Fruit fly (Drosophila melanogaster) whole organism, embryonic: ENCODE data around the gene fusl.

ENCODE experiments used
- ATbp ChIP-seq: fragments of 200-800 bp; sonication (Bioruptor generic); optimal IDR thresholded peaks from 2 replicates; lab custom pipeline; 2017; ENCODE audit warnings: missing biosample characterization, mild to moderate bottlenecking, missing genetic modification characterization, missing genetic modification reagents
- Asciz ChIP-seq: fragments of 200-800 bp; sonication (Bioruptor generic); optimal IDR thresholded peaks from 2 replicates; lab custom pipeline; 2017; ENCODE audit warnings: missing biosample characterization, mild to moderate bottlenecking, missing genetic modification characterization, missing genetic modification reagents
- Atf3 ChIP-seq: fragments of 200-800 bp; sonication (Bioruptor generic); optimal IDR thresholded peaks from 3 replicates; lab custom pipeline; 2016; ENCODE audit warnings: missing biosample characterization, missing genetic modification characterization
- CG10147 ChIP-seq: fragments of 200-800 bp; sonication (Bioruptor generic); optimal IDR thresholded peaks from 2 replicates; lab custom pipeline; 2019; ENCODE audit warnings: missing biosample characterization, mild to moderate bottlenecking, missing genetic modification characterization, moderate library complexity
- CG1024 ChIP-seq: fragments of 200-800 bp; sonication (Bioruptor generic); IDR thresholded peaks from 2 replicates; pipeline ENCODE4 v1.3.6; 2022; ENCODE audit warnings: missing biosample characterization, missing genetic modification characterization
- CG10366 ChIP-seq: fragments of 200-800 bp; sonication (Bioruptor generic); IDR thresholded peaks from 2 replicates; pipeline ENCODE4 v1.3.6; 2022; ENCODE audit warnings: missing biosample characterization, missing genetic modification characterization
- CG10462 ChIP-seq: fragments of 200-800 bp; sonication (Bioruptor generic); optimal IDR thresholded peaks from 2 replicates; lab custom pipeline; 2016; ENCODE audit warnings: missing biosample characterization, missing genetic modification characterization
- CG13775 ChIP-seq: fragments of 200-800 bp; sonication (Bioruptor generic); optimal IDR thresholded peaks from 3 replicates; lab custom pipeline; 2017; ENCODE audit warnings: missing biosample characterization, mild to moderate bottlenecking, missing genetic modification characterization
- CG14667 ChIP-seq: fragments of 200-800 bp; sonication (Bioruptor generic); IDR thresholded peaks from 2 replicates; pipeline ENCODE4 v1.3.6; 2022; ENCODE audit warnings: missing biosample characterization, missing genetic modification characterization
- CG1529 ChIP-seq: fragments of 200-800 bp; sonication (Bioruptor generic); optimal IDR thresholded peaks from 3 replicates; lab custom pipeline; 2018; ENCODE audit warnings: missing biosample characterization, missing genetic modification characterization
- CG15514 ChIP-seq: fragments of 200-800 bp; sonication (Bioruptor generic); optimal IDR thresholded peaks from 3 replicates; lab custom pipeline; 2017; ENCODE audit warnings: missing biosample characterization, missing genetic modification characterization, mild to moderate bottlenecking, moderate library complexity, missing genetic modification reagents
- CG18599 ChIP-seq: fragments of 200-800 bp; sonication (Bioruptor generic); optimal IDR thresholded peaks from 3 replicates; lab custom pipeline; 2017; ENCODE audit warnings: missing biosample characterization, missing genetic modification characterization, mild to moderate bottlenecking, moderate library complexity, missing genetic modification reagents
- CG31441 ChIP-seq: fragments of 200-800 bp; sonication (Bioruptor generic); IDR thresholded peaks from 2 replicates; pipeline ENCODE4 v1.3.6; 2022; ENCODE audit warnings: missing biosample characterization, missing genetic modification characterization
- CG32767 ChIP-seq: fragments of 200-800 bp; sonication (Bioruptor generic); IDR thresholded peaks from 2 replicates; pipeline ENCODE4 v1.3.6; 2022; ENCODE audit warnings: missing biosample characterization, missing genetic modification characterization
- CG42726 ChIP-seq: fragments of 200-800 bp; sonication (Bioruptor generic); IDR thresholded peaks from 2 replicates; pipeline ENCODE4 v1.3.6; 2022; ENCODE audit warnings: missing biosample characterization, missing genetic modification characterization; ENCODE audit not compliant: partially characterized antibody
- CG4854 ChIP-seq: fragments of 200-800 bp; sonication (Bioruptor generic); optimal IDR thresholded peaks from 2 replicates; lab custom pipeline; 2016; ENCODE audit warnings: missing biosample characterization, missing genetic modification characterization, inconsistent platforms
- CG6765 ChIP-seq: fragments of 200-800 bp; sonication (Bioruptor generic); optimal IDR thresholded peaks from 3 replicates; lab custom pipeline; 2017; ENCODE audit warnings: missing biosample characterization, mild to moderate bottlenecking, missing genetic modification characterization
- CG6854 ChIP-seq: fragments of 200-800 bp; sonication (Bioruptor generic); optimal IDR thresholded peaks from 3 replicates; lab custom pipeline; 2017; ENCODE audit warnings: missing biosample characterization, mild to moderate bottlenecking, missing genetic modification characterization
- Camta ChIP-seq: fragments of 200-800 bp; sonication (Bioruptor generic); optimal IDR thresholded peaks from 2 replicates; lab custom pipeline; 2016; ENCODE audit warnings: missing biosample characterization, missing genetic modification characterization
- Doc3 ChIP-seq: fragments of 200-800 bp; sonication (Bioruptor generic); IDR thresholded peaks from 3 replicates; pipeline ENCODE4 v1.3.6; 2022; ENCODE audit warnings: missing biosample characterization, missing genetic modification characterization; ENCODE audit not compliant: partially characterized antibody
- Fer1 ChIP-seq: fragments of 200-800 bp; sonication (Bioruptor generic); optimal IDR thresholded peaks from 2 replicates; lab custom pipeline; 2017; ENCODE audit warnings: missing biosample characterization, mild to moderate bottlenecking, missing genetic modification characterization
- Fer3 ChIP-seq: fragments of 200-800 bp; sonication (Bioruptor generic); optimal IDR thresholded peaks from 2 replicates; lab custom pipeline; 2018; ENCODE audit warnings: missing biosample characterization, mild to moderate bottlenecking, missing genetic modification characterization, moderate library complexity
- Hr3 ChIP-seq: fragments of 200-800 bp; sonication (Bioruptor generic); optimal IDR thresholded peaks from 3 replicates; lab custom pipeline; 2016; ENCODE audit warnings: missing biosample characterization, missing genetic modification characterization
- MESR4 ChIP-seq: fragments of 200-800 bp; sonication (Bioruptor generic); optimal IDR thresholded peaks from 2 replicates; lab custom pipeline; 2018; ENCODE audit warnings: missing biosample characterization, mild to moderate bottlenecking, missing genetic modification characterization, moderate library complexity
- Nf-YA ChIP-seq: fragments of 200-800 bp; sonication (Bioruptor generic); IDR thresholded peaks from 2 replicates; pipeline ENCODE4 v1.3.6; 2022; ENCODE audit warnings: missing biosample characterization, missing genetic modification characterization
- Optix ChIP-seq: fragments of 200-800 bp; sonication (Bioruptor generic); IDR thresholded peaks from 3 replicates; pipeline ENCODE4 v1.3.6; 2022; ENCODE audit warnings: missing biosample characterization, missing genetic modification characterization
- Six4 ChIP-seq: fragments of 200-800 bp; sonication (Bioruptor generic); optimal IDR thresholded peaks from 2 replicates; lab custom pipeline; 2016; ENCODE audit warnings: missing biosample characterization, missing genetic modification characterization
- Sox102F ChIP-seq: fragments of 200-800 bp; sonication (Bioruptor generic); optimal IDR thresholded peaks from 2 replicates; lab custom pipeline; 2018; ENCODE audit warnings: missing biosample characterization, mild to moderate bottlenecking, missing genetic modification characterization, moderate library complexity
- Tbp ChIP-seq: fragments of >200 bp; optimal IDR thresholded peaks from 2 replicates; lab custom pipeline; 2018; ENCODE audit warnings: missing biosample characterization, missing genetic modification characterization
- ato ChIP-seq: fragments of 200-800 bp; sonication (Bioruptor generic); IDR thresholded peaks from 2 replicates; pipeline ENCODE4 v1.3.6; 2022; ENCODE audit warnings: missing biosample characterization, missing genetic modification characterization; ENCODE audit not compliant: partially characterized antibody
- bcd ChIP-seq: fragments of 200-800 bp; sonication (Bioruptor generic); optimal IDR thresholded peaks from 2 replicates; lab custom pipeline; 2017; ENCODE audit warnings: missing biosample characterization, mild to moderate bottlenecking, missing genetic modification characterization
- chif ChIP-seq, 2 experiments: fragments of 200-800 bp; sonication (Bioruptor generic); optimal IDR thresholded peaks; 3 replicates each; lab custom pipeline; 2016; ENCODE audit warnings: missing biosample characterization in 2 of 2, missing genetic modification characterization in 2 of 2
- chm ChIP-seq: fragments of 200-800 bp; sonication (Bioruptor generic); IDR thresholded peaks from 2 replicates; pipeline ENCODE4 v1.3.6; 2022; ENCODE audit warnings: missing biosample characterization, missing genetic modification characterization
- dan ChIP-seq: fragments of 200-800 bp; sonication (Bioruptor generic); IDR thresholded peaks from 2 replicates; pipeline ENCODE4 v1.3.6; 2022; ENCODE audit warnings: missing biosample characterization, missing genetic modification characterization
- dmrt11E ChIP-seq: fragments of 200-800 bp; sonication (Bioruptor generic); optimal IDR thresholded peaks from 3 replicates; lab custom pipeline; 2018; ENCODE audit warnings: missing biosample characterization, mild to moderate bottlenecking, missing genetic modification characterization, moderate library complexity
- gcm ChIP-seq: fragments of 200-800 bp; sonication (Bioruptor generic); optimal IDR thresholded peaks from 2 replicates; lab custom pipeline; 2019; ENCODE audit warnings: missing biosample characterization, mild to moderate bottlenecking, missing genetic modification characterization, moderate library complexity
- gsb-n ChIP-seq: fragments of 200-800 bp; sonication (Bioruptor generic); optimal IDR thresholded peaks from 3 replicates; lab custom pipeline; 2018; ENCODE audit warnings: missing biosample characterization, mild to moderate bottlenecking, missing genetic modification characterization
- ind ChIP-seq: fragments of 200-800 bp; sonication (Bioruptor generic); optimal IDR thresholded peaks from 3 replicates; lab custom pipeline; 2016; ENCODE audit warnings: missing biosample characterization, missing genetic modification characterization
- insv ChIP-seq, 2 experiments: fragments of 200-800 bp; sonication (Bioruptor generic); optimal IDR thresholded peaks; 3 replicates each; lab custom pipeline; 2016 to 2018; ENCODE audit warnings: missing biosample characterization in 2 of 2, missing genetic modification characterization in 2 of 2
- kni ChIP-seq: fragments of 200-800 bp; sonication (Bioruptor generic); optimal IDR thresholded peaks from 3 replicates; lab custom pipeline; 2017; ENCODE audit warnings: mild to moderate bottlenecking, missing biosample characterization, missing genetic modification reagents, missing genetic modification characterization
- lilli ChIP-seq: fragments of 200-800 bp; sonication (Bioruptor generic); optimal IDR thresholded peaks from 3 replicates; lab custom pipeline; 2016; ENCODE audit warnings: missing biosample characterization, missing genetic modification characterization
- nau ChIP-seq: fragments of 200-800 bp; sonication (Bioruptor generic); optimal IDR thresholded peaks from 3 replicates; lab custom pipeline; 2017; ENCODE audit warnings: missing biosample characterization, mild to moderate bottlenecking, missing genetic modification characterization, missing genetic modification reagents
- nom ChIP-seq: fragments of 200-800 bp; sonication (Bioruptor generic); optimal IDR thresholded peaks from 2 replicates; lab custom pipeline; 2017; ENCODE audit warnings: missing biosample characterization, missing genetic modification characterization, mild to moderate bottlenecking, moderate library complexity, missing genetic modification reagents
- sc ChIP-seq, 3 experiments: fragments of >200 bp in 2 of 3; fragments of 200-800 bp in 1 of 3; sonication (Bioruptor generic) in 1 of 3; optimal IDR thresholded peaks; 2 replicates in 2 of 3; 3 replicates in 1 of 3; lab custom pipeline; 2017; ENCODE audit warnings: mild to moderate bottlenecking in 1 of 3, missing biosample characterization in 1 of 3, missing genetic modification characterization in 1 of 3, missing genetic modification reagents in 1 of 3
- sens ChIP-seq: fragments of 200-800 bp; sonication (Bioruptor generic); peaks from one replicate; lab custom pipeline; 2016; ENCODE audit warnings: missing biosample characterization, missing genetic modification characterization
- sisA ChIP-seq: fragments of 200-800 bp; sonication (Bioruptor generic); IDR thresholded peaks from 2 replicates; pipeline ENCODE4 v1.3.6; 2022; ENCODE audit warnings: missing biosample characterization, missing genetic modification characterization
- sqz ChIP-seq: fragments of 200-800 bp; sonication (Bioruptor generic); optimal IDR thresholded peaks from 3 replicates; lab custom pipeline; 2018; ENCODE audit warnings: missing biosample characterization, mild to moderate bottlenecking, missing genetic modification characterization
- ttk ChIP-seq: fragments of 200-800 bp; sonication (Bioruptor generic); IDR thresholded peaks from 2 replicates; pipeline ENCODE4 v2.1.2; 2022; ENCODE audit warnings: missing biosample characterization, missing genetic modification characterization
- unpg ChIP-seq: fragments of 200-800 bp; sonication (Bioruptor generic); optimal IDR thresholded peaks from 3 replicates; lab custom pipeline; 2018; ENCODE audit warnings: missing biosample characterization, mild to moderate bottlenecking, missing genetic modification characterization, moderate library complexity
- usp ChIP-seq: fragments of >200 bp; optimal IDR thresholded peaks from 2 replicates; lab custom pipeline; 2017; ENCODE audit warnings: missing biosample characterization, missing genetic modification characterization

Gene fusl

dm6 chr2L:5305240-5305875 lies 32.5 kb downstream of the fusl start (continued):
- TF ChIP-seq CG10366 (GFP tag; lab: Robert Waterston, UW) (no peak), kni (GFP tag; lab: Kevin White, UChicago) (peak; percentile 98), CG4854 (GFP tag; lab: Kevin White, UChicago) (no peak), CG18599 (GFP tag; lab: Kevin White, UChicago) (peak; percentile 11), Camta (GFP tag; lab: Kevin White, UChicago) (no peak), Nf-YA (GFP tag; lab: Robert Waterston, UW) (no peak), nom (peak; percentile 58), ato (GFP tag; lab: Robert Waterston, UW) (no peak), ttk (GFP tag; lab: Robert Waterston, UW) (no peak), lilli (GFP tag; lab: Kevin White, UChicago) (no peak), CG14667 (GFP tag; lab: Robert Waterston, UW) (no peak), CG6765 (GFP tag; lab: Kevin White, UChicago) (no peak), CG10147 (GFP tag; lab: Kevin White, UChicago) (no peak), Sox102F (no peak), CG13775 (no peak), Six4 (no peak), CG1024 (GFP tag; lab: Robert Waterston, UW) (peak; percentile 20; the same call in 1 of the 2 replicates), Fer3 (no peak), sc (optimal IDR thresholded peaks at IDR 0.05; lab: Kevin White, UChicago) (no peak), sc (GFP tag; optimal IDR thresholded peaks at IDR 0.05; lab: Kevin White, UChicago) (no peak), sens (GFP tag; lab: Kevin White, UChicago) (peak; percentile 82), gcm (GFP tag; lab: Kevin White, UChicago) (peak; percentile 23), CG1529 (GFP tag; lab: Kevin White, UChicago) (no peak), usp (GFP tag; lab: Kevin White, UChicago) (no peak), Atf3 (no peak), CG42726 (GFP tag; lab: Robert Waterston, UW) (no peak), sisA (GFP tag; lab: Robert Waterston, UW) (no peak), Tbp (GFP tag; lab: Kevin White, UChicago) (no peak), Asciz (GFP tag; lab: Kevin White, UChicago) (no peak), MESR4 (no peak), CG31441 (GFP tag; lab: Robert Waterston, UW) (no peak), Fer1 (GFP tag; lab: Kevin White, UChicago) (no peak), CG32767 (GFP tag; lab: Robert Waterston, UW) (no peak), CG6854 (no peak), nau (GFP tag; lab: Kevin White, UChicago) (no peak), insv (GFP tag; optimal IDR thresholded peaks at IDR 0.05; lab: Kevin White, UChicago) (no peak), Doc3 (GFP tag; lab: Robert Waterston, UW) (no peak), sqz (GFP tag; lab: Kevin White, UChicago) (no peak), ATbp (GFP tag; lab: Kevin White, UChicago) (no peak), gsb-n (tag; lab: Kevin White, UChicago) (no peak), dmrt11E (tag; lab: Kevin White, UChicago) (no peak), dan (GFP tag; lab: Robert Waterston, UW) (no peak), chif (GFP tag; optimal IDR thresholded peaks at IDR 0.05; lab: Kevin White, UChicago) (no peak), CG10462 (no peak), ind (no peak), Optix (no peak), bcd (GFP tag; lab: Kevin White, UChicago) (no peak), chm (peak; percentile 71; the same call in 1 of the 2 replicates), CG15514 (GFP tag; lab: Kevin White, UChicago) (no peak), unpg (GFP tag; lab: Kevin White, UChicago) (no peak), Hr3 (GFP tag; lab: Kevin White, UChicago) (no peak)
